Fruit fly (Drosophila melanogaster) whole organism, embryonic: ENCODE results near the gene CG33107.

ENCODE experiments used
- Aef1 ChIP-seq: fragments of 200-800 bp; sonication (Bioruptor generic); IDR thresholded peaks from 3 replicates; pipeline ENCODE4 v1.3.6; 2022; ENCODE audit warnings: missing biosample characterization, missing genetic modification characterization
- CG12942 ChIP-seq: fragments of 200-800 bp; sonication (Bioruptor generic); optimal IDR thresholded peaks from 3 replicates; lab custom pipeline; 2016; ENCODE audit warnings: missing biosample characterization, missing genetic modification characterization
- CG13894 ChIP-seq: fragments of 200-800 bp; sonication (Bioruptor generic); optimal IDR thresholded peaks from 3 replicates; lab custom pipeline; 2018; ENCODE audit warnings: missing biosample characterization, mild to moderate bottlenecking, missing genetic modification characterization, moderate library complexity
- CG14014 ChIP-seq: fragments of 200-800 bp; sonication (Bioruptor generic); IDR thresholded peaks from 2 replicates; pipeline ENCODE4 v1.3.6; 2022; ENCODE audit warnings: missing biosample characterization, missing genetic modification characterization
- CG15514 ChIP-seq: fragments of 200-800 bp; sonication (Bioruptor generic); optimal IDR thresholded peaks from 3 replicates; lab custom pipeline; 2017; ENCODE audit warnings: missing biosample characterization, missing genetic modification characterization, mild to moderate bottlenecking, moderate library complexity, missing genetic modification reagents
- CG15601 ChIP-seq: fragments of 200-800 bp; sonication (Bioruptor generic); optimal IDR thresholded peaks from 3 replicates; lab custom pipeline; 2019; ENCODE audit warnings: missing biosample characterization, mild to moderate bottlenecking, missing genetic modification characterization, moderate library complexity
- CG15696 ChIP-seq: fragments of 200-800 bp; sonication (Bioruptor generic); optimal IDR thresholded peaks from 2 replicates; lab custom pipeline; 2019; ENCODE audit warnings: missing biosample characterization, mild to moderate bottlenecking, missing genetic modification characterization, moderate library complexity
- CG1602 ChIP-seq: fragments of 200-800 bp; sonication (Bioruptor generic); optimal IDR thresholded peaks from 3 replicates; lab custom pipeline; 2016; ENCODE audit warnings: missing biosample characterization, missing genetic modification characterization
- CG16863 ChIP-seq: fragments of 200-800 bp; sonication (Bioruptor generic); optimal IDR thresholded peaks from 3 replicates; lab custom pipeline; 2016; ENCODE audit warnings: missing biosample characterization, missing genetic modification characterization
- CG18011 ChIP-seq: fragments of 200-800 bp; sonication (Bioruptor generic); optimal IDR thresholded peaks from 2 replicates; lab custom pipeline; 2017; ENCODE audit warnings: missing biosample characterization, missing genetic modification characterization, mild to moderate bottlenecking, moderate library complexity, missing genotype
- CG2712 ChIP-seq: fragments of 200-800 bp; optimal IDR thresholded peaks from 3 replicates; lab custom pipeline; 2019; ENCODE audit warnings: missing biosample characterization, mild to moderate bottlenecking, missing genetic modification characterization, moderate library complexity
- CG2875 ChIP-seq: fragments of 200-800 bp; sonication (Bioruptor generic); optimal IDR thresholded peaks from 2 replicates; lab custom pipeline; 2017; ENCODE audit warnings: missing biosample characterization, mild to moderate bottlenecking, missing genetic modification characterization, missing genetic modification reagents
- CG33213 ChIP-seq: fragments of 200-800 bp; sonication (Bioruptor generic); optimal IDR thresholded peaks from 3 replicates; lab custom pipeline; 2016; ENCODE audit warnings: missing biosample characterization, missing genetic modification characterization
- CG34224 ChIP-seq: fragments of 200-800 bp; sonication (Bioruptor generic); IDR thresholded peaks from 3 replicates; pipeline ENCODE4 v1.3.6; 2022; ENCODE audit warnings: missing biosample characterization, missing genetic modification characterization; ENCODE audit not compliant: partially characterized antibody
- CG34376 ChIP-seq: fragments of 200-800 bp; sonication (Bioruptor generic); optimal IDR thresholded peaks from 2 replicates; lab custom pipeline; 2018; ENCODE audit warnings: missing biosample characterization, mild to moderate bottlenecking, missing genetic modification characterization
- CG34422 ChIP-seq: fragments of 200-800 bp; sonication (Bioruptor generic); IDR thresholded peaks from 3 replicates; pipeline ENCODE4 v1.3.6; 2022; ENCODE audit warnings: missing biosample characterization, missing genetic modification characterization
- CG7786 ChIP-seq: fragments of 200-800 bp; sonication (Bioruptor generic); optimal IDR thresholded peaks from 2 replicates; lab custom pipeline; 2016; ENCODE audit warnings: missing biosample characterization, missing genetic modification characterization
- CG8290 ChIP-seq, 3 experiments: fragments of 200-800 bp; sonication (Bioruptor generic); optimal IDR thresholded peaks; 2 replicates each; lab custom pipeline; 2016 to 2019; ENCODE audit warnings: missing biosample characterization in 3 of 3, missing genetic modification characterization in 3 of 3, mild to moderate bottlenecking in 2 of 3, moderate library complexity in 1 of 3
- CG8388 ChIP-seq: fragments of 200-800 bp; sonication (Bioruptor generic); optimal IDR thresholded peaks from 2 replicates; lab custom pipeline; 2019; ENCODE audit warnings: missing biosample characterization, mild to moderate bottlenecking, missing genetic modification characterization, moderate library complexity
- CG9932 ChIP-seq: fragments of 200-800 bp; sonication (Bioruptor generic); IDR thresholded peaks from 2 replicates; pipeline ENCODE4 v1.3.6; 2022; ENCODE audit warnings: missing biosample characterization, missing genetic modification characterization
- Camta ChIP-seq: fragments of 200-800 bp; sonication (Bioruptor generic); optimal IDR thresholded peaks from 2 replicates; lab custom pipeline; 2016; ENCODE audit warnings: missing biosample characterization, missing genetic modification characterization
- CrebB ChIP-seq: fragments of 200-800 bp; sonication (Bioruptor generic); optimal IDR thresholded peaks from 3 replicates; lab custom pipeline; 2018; ENCODE audit warnings: missing biosample characterization, mild to moderate bottlenecking, missing genetic modification characterization
- Eip74EF ChIP-seq, 2 experiments: fragments of 200-800 bp in 1 of 2; fragments of >200 bp in 1 of 2; sonication (Bioruptor generic) in 1 of 2; optimal IDR thresholded peaks; 2 replicates each; lab custom pipeline; 2017 to 2019; ENCODE audit warnings: missing biosample characterization in 2 of 2, missing genetic modification characterization in 2 of 2, mild to moderate bottlenecking in 1 of 2, moderate library complexity in 1 of 2
- H15 ChIP-seq: fragments of 200-800 bp; sonication (Bioruptor generic); IDR thresholded peaks from 3 replicates; pipeline ENCODE4 v1.3.6; 2022; ENCODE audit warnings: missing biosample characterization, missing genetic modification characterization
- Jarid2 ChIP-seq: fragments of 200-800 bp; sonication (Bioruptor generic); optimal IDR thresholded peaks from 3 replicates; lab custom pipeline; 2017; ENCODE audit warnings: mild to moderate bottlenecking, missing biosample characterization, missing genetic modification reagents, missing genetic modification characterization
- Myb ChIP-seq: fragments of 200-800 bp; sonication (Bioruptor generic); optimal IDR thresholded peaks from 2 replicates; lab custom pipeline; 2016; ENCODE audit warnings: missing biosample characterization, missing genetic modification characterization
- NC2β ChIP-seq: fragments of 200-800 bp; sonication (Bioruptor generic); optimal IDR thresholded peaks from 2 replicates; lab custom pipeline; 2016; ENCODE audit warnings: missing biosample characterization, missing genetic modification characterization
- Scr ChIP-seq: fragments of 200-800 bp; sonication (Bioruptor generic); IDR thresholded peaks from 2 replicates; pipeline ENCODE4 v1.3.6; 2022; ENCODE audit warnings: missing biosample characterization, missing genetic modification characterization; ENCODE audit not compliant: partially characterized antibody
- Side ChIP-seq: fragments of 200-800 bp; sonication (Bioruptor generic); optimal IDR thresholded peaks from 2 replicates; lab custom pipeline; 2016; ENCODE audit warnings: missing biosample characterization, missing genetic modification characterization
- Sox100B ChIP-seq: fragments of 200-800 bp; sonication (Bioruptor generic); optimal IDR thresholded peaks from 3 replicates; lab custom pipeline; 2018; ENCODE audit warnings: missing biosample characterization, mild to moderate bottlenecking, missing genetic modification characterization
- abd-A ChIP-seq: fragments of 200-800 bp; sonication (Bioruptor generic); optimal IDR thresholded peaks from 3 replicates; lab custom pipeline; 2019; ENCODE audit warnings: missing biosample characterization, mild to moderate bottlenecking, missing genetic modification characterization, moderate library complexity
- bab2 ChIP-seq: fragments of 200-800 bp; sonication (Bioruptor generic); optimal IDR thresholded peaks from 2 replicates; lab custom pipeline; 2016; ENCODE audit warnings: missing biosample characterization, missing genetic modification characterization
- chn ChIP-seq: fragments of 200-800 bp; sonication (Bioruptor generic); optimal IDR thresholded peaks from 2 replicates; lab custom pipeline; 2016; ENCODE audit warnings: missing biosample characterization, missing genetic modification characterization
- corto ChIP-seq: fragments of 200-800 bp; sonication (Bioruptor generic); optimal IDR thresholded peaks from 2 replicates; lab custom pipeline; 2016; ENCODE audit warnings: missing biosample characterization, mild to moderate bottlenecking, missing genetic modification characterization, moderate library complexity
- cwo ChIP-seq: fragments of 200-800 bp; sonication (Bioruptor generic); optimal IDR thresholded peaks from 3 replicates; lab custom pipeline; 2017; ENCODE audit warnings: missing biosample characterization, missing genetic modification characterization, mild to moderate bottlenecking, moderate library complexity, missing genetic modification reagents
- inv ChIP-seq: fragments of 200-800 bp; sonication (Bioruptor generic); IDR thresholded peaks from 2 replicates; pipeline ENCODE4 v1.3.6; 2022; ENCODE audit warnings: missing biosample characterization, missing genetic modification characterization; ENCODE audit not compliant: partially characterized antibody
- kah ChIP-seq: fragments of 200-800 bp; sonication (Bioruptor generic); optimal IDR thresholded peaks from 2 replicates; lab custom pipeline; 2018; ENCODE audit warnings: missing biosample characterization, mild to moderate bottlenecking, missing genetic modification characterization
- lmd ChIP-seq: fragments of 200-800 bp; sonication (Bioruptor generic); IDR thresholded peaks from 2 replicates; pipeline ENCODE4 v1.3.6; 2022; ENCODE audit warnings: missing biosample characterization, missing genetic modification characterization
- mirr ChIP-seq: fragments of 200-800 bp; sonication (Bioruptor generic); optimal IDR thresholded peaks from 3 replicates; lab custom pipeline; 2018; ENCODE audit warnings: missing biosample characterization, mild to moderate bottlenecking, missing genetic modification characterization
- odd ChIP-seq: fragments of 200-800 bp; sonication (Bioruptor generic); optimal IDR thresholded peaks from 2 replicates; lab custom pipeline; 2017; ENCODE audit warnings: missing biosample characterization, mild to moderate bottlenecking, missing genetic modification characterization
- prd ChIP-seq, 3 experiments: fragments of >200 bp in 2 of 3; fragments of 200-800 bp in 1 of 3; sonication (Bioruptor generic) in 1 of 3; optimal IDR thresholded peaks in 2 of 3; IDR thresholded peaks in 1 of 3; 2 replicates in 2 of 3; 3 replicates in 1 of 3; pipeline versions ENCODE4 v1.3.6 to Lab custom; 2017 to 2022; ENCODE audit warnings: missing biosample characterization in 1 of 3, missing genetic modification characterization in 1 of 3
- shn ChIP-seq: fragments of 200-800 bp; sonication (Bioruptor generic); optimal IDR thresholded peaks from 3 replicates; lab custom pipeline; 2016; ENCODE audit warnings: missing biosample characterization, missing genetic modification characterization
- sr ChIP-seq: fragments of 200-800 bp; sonication (Bioruptor generic); IDR thresholded peaks from 3 replicates; pipeline ENCODE4 v1.3.6; 2022; ENCODE audit warnings: missing biosample characterization, missing genetic modification characterization
- sug ChIP-seq: fragments of 200-800 bp; optimal IDR thresholded peaks from 2 replicates; lab custom pipeline; 2019; ENCODE audit warnings: missing biosample characterization, mild to moderate bottlenecking, missing genetic modification characterization, moderate library complexity
- toy ChIP-seq: fragments of 200-800 bp; sonication (Bioruptor generic); IDR thresholded peaks from 2 replicates; pipeline ENCODE4 v1.3.6; 2022; ENCODE audit warnings: missing biosample characterization, missing genetic modification characterization
- tup ChIP-seq: fragments of 200-800 bp; sonication (Bioruptor generic); optimal IDR thresholded peaks from 2 replicates; lab custom pipeline; 2016; ENCODE audit warnings: missing biosample characterization, mild to moderate bottlenecking, missing genetic modification characterization, moderate library complexity
- wdn ChIP-seq: fragments of 200-800 bp; sonication (Bioruptor generic); IDR thresholded peaks from 2 replicates; pipeline ENCODE4 v1.3.6; 2022; ENCODE audit warnings: missing biosample characterization, missing genetic modification characterization
- zfh1 ChIP-seq: fragments of 200-800 bp; sonication (Bioruptor generic); IDR thresholded peaks from 3 replicates; pipeline ENCODE4 v1.3.6; 2022; ENCODE audit warnings: missing biosample characterization, missing genetic modification characterization

The CG33107 gene

DNA sequence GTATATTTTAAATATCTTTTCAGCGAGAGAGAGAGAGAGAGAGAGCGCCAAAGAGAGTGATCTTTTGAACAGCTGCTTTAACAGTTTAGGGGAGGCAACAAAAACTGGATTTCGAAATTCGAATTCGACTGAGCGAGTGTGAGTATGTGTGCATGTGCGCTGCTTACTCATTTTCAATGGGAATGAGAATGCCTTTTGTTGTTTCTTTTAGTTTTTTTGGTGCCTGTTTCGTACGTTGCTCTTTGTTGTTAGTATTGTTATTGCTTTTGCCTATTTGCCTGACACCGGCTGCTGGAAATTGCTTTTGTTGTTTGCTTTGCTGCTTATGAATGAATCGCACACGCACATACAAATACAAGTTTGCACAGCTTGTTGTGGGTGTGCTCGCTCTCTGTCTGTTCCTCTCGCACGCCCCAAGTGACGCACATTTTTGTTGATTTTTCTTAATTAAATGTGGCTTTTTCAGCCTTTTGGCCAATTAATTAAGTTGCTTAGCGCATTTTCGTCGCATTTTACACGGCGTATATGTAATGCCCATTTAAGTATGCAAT, 42.4 kb upstream of the CG33107 start (continued):
- TF ChIP-seq corto (no peak), abd-A (tag; lab: Kevin White, UChicago) (peak; percentile 73), Camta (GFP tag; lab: Kevin White, UChicago) (peak; percentile 29), kah (peak; percentile 83), Myb (GFP tag; lab: Kevin White, UChicago) (peak; percentile 10), CG9932 (no peak), CG34224 (GFP tag; lab: Robert Waterston, UW) (peak; percentile 38; the same call in 1 of the 3 replicates), wdn (GFP tag; lab: Robert Waterston, UW) (0 out of 2 replicates have a peak, but pooled peaks have one; percentile 31), CG33213 (GFP tag; lab: Kevin White, UChicago) (peak; percentile 7), CG2875 (GFP tag; lab: Kevin White, UChicago) (peak; percentile 21), Jarid2 (peak; percentile 35), cwo (GFP tag; lab: Kevin White, UChicago) (peak; percentile 67), sr (GFP tag; lab: Robert Waterston, UW) (peak; percentile 50; the same call in 2 of the 3 replicates), odd (peak; percentile 69), Sox100B (GFP tag; lab: Kevin White, UChicago) (peak; percentile 34), bab2 (GFP tag; lab: Kevin White, UChicago) (peak; percentile 54), CG18011 (GFP tag; lab: Kevin White, UChicago) (peak; percentile 13), Scr (GFP tag; lab: Robert Waterston, UW) (peak; percentile 18; the same call in 1 of the 2 replicates), CG13894 (tag; lab: Kevin White, UChicago) (peak; percentile 62), toy (GFP tag; lab: Robert Waterston, UW) (no peak), lmd (GFP tag; lab: Robert Waterston, UW) (no peak), zfh1 (GFP tag; lab: Robert Waterston, UW) (peak; percentile 34; the same call in 1 of the 3 replicates), CG15601 (peak; percentile 23), CG7786 (peak; percentile 36), Aef1 (GFP tag; lab: Robert Waterston, UW) (peak; percentile 66), inv (no peak), CG2712 (tag; lab: Kevin White, UChicago) (peak; percentile 37), tup (no peak), CG15514 (peak; percentile 60), shn (peak; percentile 23), CG8388 (GFP tag; lab: Kevin White, UChicago) (peak; percentile 7), H15 (GFP tag; lab: Robert Waterston, UW) (no peak), sug (peak; percentile 44), CG1602 (GFP tag; lab: Kevin White, UChicago) (no peak), Eip74EF (GFP tag; optimal IDR thresholded peaks at IDR 0.05; lab: Kevin White, UChicago) (peak in 1 of 2 experiments; percentile 33), CrebB (peak; percentile 79), CG16863 (GFP tag; lab: Kevin White, UChicago) (peak; percentile 46), CG34376 (GFP tag; lab: Kevin White, UChicago) (peak; percentile 66), Side (GFP tag; lab: Kevin White, UChicago) (peak; percentile 59), CG34422 (GFP tag; lab: Robert Waterston, UW) (peak; percentile 67; the same call in 1 of the 3 replicates), CG15696 (tag; lab: Kevin White, UChicago) (peak; percentile 31), CG8290 (GFP tag; optimal IDR thresholded peaks at IDR 0.05; lab: Kevin White, UChicago) (no peak), CG8290 (tag; optimal IDR thresholded peaks at IDR 0.05; lab: Kevin White, UChicago) (peak in 1 of 2 experiments; percentile 65), mirr (GFP tag; lab: Kevin White, UChicago) (peak; percentile 81), NC2β (GFP tag; lab: Kevin White, UChicago) (no peak), prd (optimal IDR thresholded peaks at IDR 0.05; lab: Kevin White, UChicago) (no peak), prd (GFP tag; IDR thresholded peaks at IDR 0.05; lab: Robert Waterston, UW) (no peak), chn (GFP tag; lab: Kevin White, UChicago) (no peak), CG12942 (GFP tag; lab: Kevin White, UChicago) (peak; percentile 3), CG14014 (peak; percentile 39; the same call in 1 of the 2 replicates)
